Worm (Caenorhabditis elegans) whole organism, L3 larva: Measurements from ENCODE around the gene glb-34.

Experiments used
- ceh-16 ChIP-seq: sonication (generic microtip); optimal IDR thresholded peaks from 2 replicates; lab custom pipeline; 2017; ENCODE audit warnings: missing biosample characterization, missing genetic modification characterization
- nhr-23 ChIP-seq: fragments of 150-350 bp; optimal IDR thresholded peaks from 2 replicates; lab custom pipeline; 2014; ENCODE audit warnings: missing biosample characterization, missing genetic modification reagents, missing genetic modification characterization
- unc-62 ChIP-seq: fragments of 150-350 bp; sonication (generic microtip); optimal IDR thresholded peaks from 4 replicates; lab custom pipeline; 2014; ENCODE audit warnings: missing biosample characterization, missing genetic modification reagents, missing genetic modification characterization
- zag-1 ChIP-seq: fragments of 150-350 bp; optimal IDR thresholded peaks from 2 replicates; lab custom pipeline; 2014; ENCODE audit warnings: missing biosample characterization, missing genetic modification characterization

ce11 chrIV:14603022-14603421, 30.5 kb upstream of the glb-34 start:
- no peak for TF ChIP-seq zag-1 (tag; lab: Kevin White, UChicago)
- TF ChIP-seq ceh-16 (tag; lab: Kevin White, UChicago) = no peak
- no peak for TF ChIP-seq nhr-23 (tag; lab: Kevin White, UChicago)
- TF ChIP-seq unc-62 (GFP tag; lab: Kevin White, UChicago) = no peak
